Worm (Caenorhabditis elegans): ENCODE data around the gene ZC443.4.

ZC443.4 gene

DNA sequence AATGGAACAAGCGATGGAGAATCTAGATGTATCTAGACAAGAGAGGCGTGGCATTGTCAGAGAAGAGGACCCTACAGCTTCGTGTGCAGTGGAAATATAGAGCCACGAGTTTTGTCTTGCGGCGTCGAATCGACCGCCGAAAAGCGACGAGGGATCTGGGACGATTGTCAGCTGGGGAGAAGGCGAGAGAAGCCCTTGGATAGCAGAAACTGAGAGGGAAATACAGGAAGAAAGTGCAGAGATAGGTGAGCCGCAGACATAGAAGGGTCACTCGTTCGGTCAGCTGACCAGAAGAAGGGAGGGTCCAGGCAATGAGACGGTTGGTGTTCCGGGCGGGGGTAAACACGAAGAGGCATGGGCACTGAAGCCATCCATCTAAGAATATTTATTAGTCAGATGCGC, 5.2 kb downstream of the ZC443.4 start (continued):
- TF ChIP-seq efl-1 (optimal IDR thresholded peaks at IDR 0.05): peak; percentile 62 to 75
- peak; percentile 37 to 91 for TF ChIP-seq efl-1 (GFP tag; optimal IDR thresholded peaks at IDR 0.05 in 1 of 2)
- peak; percentile 80 for TF ChIP-seq nhr-47 (tag; optimal IDR thresholded peaks at IDR 0.05)
- TF ChIP-seq efl-3 (GFP tag; optimal IDR thresholded peaks at IDR 0.05): no peak
- TF ChIP-seq sup-37 (GFP tag; optimal IDR thresholded peaks at IDR 0.05): peak; percentile 29
- TF ChIP-seq dpl-1 (GFP tag; optimal IDR thresholded peaks at IDR 0.05): peak; percentile 15 to 42 (median 40)
- no peak for TF ChIP-seq hlh-17 (GFP tag; optimal IDR thresholded peaks at IDR 0.05; ENCODE audit: borderline replicate concordance)
- TF ChIP-seq lin-14 (GFP tag; optimal IDR thresholded peaks at IDR 0.05): peak; percentile 96
- no peak for TF ChIP-seq nhr-28 (tag; optimal IDR thresholded peaks at IDR 0.05)
- peak; percentile 72 for TF ChIP-seq tbx-2 (tag; optimal IDR thresholded peaks at IDR 0.05)
- TF ChIP-seq pag-3 (tag; optimal IDR thresholded peaks at IDR 0.05; ENCODE audit: borderline replicate concordance, insufficient read depth): no peak
- no peak for TF ChIP-seq egl-27 (tag; optimal IDR thresholded peaks at IDR 0.05)
- no peak for TF ChIP-seq unc-62 (GFP tag; optimal IDR thresholded peaks at IDR 0.05)
- peak; percentile 65 for TF ChIP-seq nhr-19 (GFP tag; conservative IDR thresholded peaks at IDR 0.05)
- no peak for TF ChIP-seq Y116A8C.19 (tag; optimal IDR thresholded peaks at IDR 0.05; ENCODE audit: borderline replicate concordance)
- TF ChIP-seq lin-39 (tag; optimal IDR thresholded peaks at IDR 0.05): no peak
- TF ChIP-seq isw-1 (GFP tag; IDR thresholded peaks at IDR 0.05): peak; percentile 54
- TF ChIP-seq nhr-90 (tag; optimal IDR thresholded peaks at IDR 0.05; ENCODE audit: poor library complexity): no peak
- TF ChIP-seq ces-1 (GFP tag; optimal IDR thresholded peaks at IDR 0.05): no peak
- TF ChIP-seq lir-3 (tag; optimal IDR thresholded peaks at IDR 0.05; ENCODE audit: poor library complexity): peak; percentile 25
- TF ChIP-seq zip-4 (GFP tag; optimal IDR thresholded peaks at IDR 0.05): no peak
- peak; percentile 70 for TF ChIP-seq swsn-7 (tag; optimal IDR thresholded peaks at IDR 0.05)
- TF ChIP-seq hpl-2 (GFP tag; optimal IDR thresholded peaks at IDR 0.05): no peak
- peak; percentile 51 to 75 for TF ChIP-seq lsy-2 (tag; optimal IDR thresholded peaks at IDR 0.05)
- TF ChIP-seq aha-1 (tag; optimal IDR thresholded peaks at IDR 0.05): no peak
- TF ChIP-seq mef-2 (tag; optimal IDR thresholded peaks at IDR 0.05): no peak
- peak in 1 of 2 experiments; percentile 42 for TF ChIP-seq ztf-11 (tag; optimal IDR thresholded peaks at IDR 0.05)
- no peak for TF ChIP-seq sptf-1 (tag; optimal IDR thresholded peaks at IDR 0.05)
- TF ChIP-seq rnt-1 (tag; optimal IDR thresholded peaks at IDR 0.05): peak; percentile 76
- TF ChIP-seq ceh-63 (GFP tag; optimal IDR thresholded peaks at IDR 0.05): no peak
- TF ChIP-seq elt-2 (tag; optimal IDR thresholded peaks at IDR 0.05): no peak
- peak; percentile 67 for TF ChIP-seq nhr-85 (tag)
- peak; percentile 26 for TF ChIP-seq unc-130 (tag; optimal IDR thresholded peaks at IDR 0.05)
- peak; percentile 52 for TF ChIP-seq nhr-20 (tag; optimal IDR thresholded peaks at IDR 0.05)
- no peak for TF ChIP-seq pqm-1 (tag; optimal IDR thresholded peaks at IDR 0.05)
- TF ChIP-seq ztf-4 (tag; optimal IDR thresholded peaks at IDR 0.05): peak; percentile 38
- no peak for TF ChIP-seq vab-15 (tag; optimal IDR thresholded peaks at IDR 0.05)
- TF ChIP-seq unc-98 (GFP tag; IDR thresholded peaks at IDR 0.05): no peak
- TF ChIP-seq lin-15B (tag; optimal IDR thresholded peaks at IDR 0.05): peak; percentile 18
- TF ChIP-seq dsc-1 (tag; optimal IDR thresholded peaks at IDR 0.05): peak; percentile 39
- no peak for TF ChIP-seq zag-1 (tag; optimal IDR thresholded peaks at IDR 0.05)
- TF ChIP-seq C34B4.2 (tag; optimal IDR thresholded peaks at IDR 0.05): no peak
- no peak for TF ChIP-seq alr-1 (tag; optimal IDR thresholded peaks at IDR 0.05; ENCODE audit: borderline replicate concordance)
- peak; percentile 32 for TF ChIP-seq nhr-77 (tag; optimal IDR thresholded peaks at IDR 0.05)
- no peak for TF ChIP-seq C16A3.4 (tag; optimal IDR thresholded peaks at IDR 0.05)
- peak; percentile 81 for TF ChIP-seq fkh-10 (GFP tag; optimal IDR thresholded peaks at IDR 0.05)
- peak; percentile 48; the same call in 1 of the 2 replicates for TF ChIP-seq mab-9 (GFP tag; IDR thresholded peaks at IDR 0.05)
